Worm (Caenorhabditis elegans) whole organism, midembryonic: ENCODE measurements around the gene rig-3.

Source experiments
- T22C8.4 ChIP-seq: fragments of 200-800 bp; sonication (Bioruptor generic); IDR thresholded peaks from 2 replicates; pipeline ENCODE4 v1.3.6; 2022; ENCODE audit warnings: missing genetic modification characterization, missing compliant biosample characterization
- flt-1 ChIP-seq: fragments of 200-800 bp; sonication (Bioruptor generic); IDR thresholded peaks from 2 replicates; pipeline ENCODE4 v1.3.6; 2022; ENCODE audit warnings: missing genetic modification characterization, missing compliant biosample characterization
- med-1 ChIP-seq: sonication (generic microtip); optimal IDR thresholded peaks from 2 replicates; lab custom pipeline; 2017; ENCODE audit warnings: missing genetic modification characterization, mild to moderate bottlenecking, missing compliant biosample characterization, antibody characterized with exemption, missing genetic modification reagents; ENCODE audit not compliant: insufficient read depth
- tab-1 ChIP-seq: fragments of 200-800 bp; sonication (Bioruptor generic); IDR thresholded peaks from 2 replicates; pipeline ENCODE4 v1.3.6; 2022; ENCODE audit warnings: missing genetic modification characterization, missing compliant biosample characterization
- ztf-23 ChIP-seq: fragments of 200-800 bp; sonication (Bioruptor generic); IDR thresholded peaks from 2 replicates; pipeline ENCODE4 v1.3.6; 2022; ENCODE audit warnings: missing genetic modification reagents, missing genetic modification characterization, missing compliant biosample characterization
- ztf-29 ChIP-seq: fragments of 200-800 bp; sonication (Bioruptor generic); IDR thresholded peaks from 2 replicates; pipeline ENCODE4 v1.3.6; 2022; ENCODE audit warnings: missing genetic modification reagents, missing genetic modification characterization, missing compliant biosample characterization

- TF ChIP-seq flt-1: no peak
- no peak for TF ChIP-seq tab-1 (GFP tag; lab: Robert Waterston, UW)
- TF ChIP-seq ztf-23 (GFP tag; lab: Robert Waterston, UW): no peak
- TF ChIP-seq T22C8.4: no peak
- no peak for TF ChIP-seq med-1 (GFP tag; lab: Kevin White, UChicago)
- no peak for TF ChIP-seq ztf-29 (GFP tag; lab: Robert Waterston, UW)
These were observed at the start of gene rig-3 for ce11 chrX:6853318-6853717.
